Worm (Caenorhabditis elegans): ENCODE data around the gene jhdm-1.

- TF ChIP-seq klf-2 (GFP tag; conservative IDR thresholded peaks at IDR 0.05) (no peak), flt-1 (GFP tag; IDR thresholded peaks at IDR 0.05) (no peak), T22C8.4 (GFP tag; IDR thresholded peaks at IDR 0.05) (no peak), cog-1 (tag; optimal IDR thresholded peaks at IDR 0.05) (no peak), ztf-29 (GFP tag; IDR thresholded peaks at IDR 0.05) (no peak), ref-1 (GFP tag; conservative IDR thresholded peaks at IDR 0.05) (no peak), med-1 (GFP tag; optimal IDR thresholded peaks at IDR 0.05; ENCODE audit: insufficient read depth) (no peak), tab-1 (GFP tag; IDR thresholded peaks at IDR 0.05) (no peak)
Measured at ce11 chrIII:6464913-6465312, 10.6 kb downstream of the jhdm-1 start, which contains the start of gene nduf-2.2.
